Worm (Caenorhabditis elegans) whole organism, mixed stage, embryonic: ENCODE results near the gene K09F6.3.

Experiments used
- ceh-83 ChIP-seq: fragments of 200-800 bp; sonication (Bioruptor generic); optimal IDR thresholded peaks from 2 replicates; lab custom pipeline; 2018; ENCODE audit warnings: mild to moderate bottlenecking, missing genetic modification characterization, missing compliant biosample characterization
- ces-1 ChIP-seq: fragments of 150-350 bp; optimal IDR thresholded peaks from 2 replicates; lab custom pipeline; 2014; ENCODE audit warnings: missing biosample characterization, missing genetic modification reagents, missing genetic modification characterization
- lin-13 ChIP-seq: fragments of 150-350 bp; optimal IDR thresholded peaks from 2 replicates; lab custom pipeline; 2014; ENCODE audit warnings: missing biosample characterization, missing genetic modification characterization
- nhr-28 ChIP-seq: fragments of 150-350 bp; optimal IDR thresholded peaks from 2 replicates; lab custom pipeline; 2014; ENCODE audit warnings: missing biosample characterization, missing genetic modification characterization
- pha-4 ChIP-seq: fragments of 150-350 bp; optimal IDR thresholded peaks from 2 replicates; lab custom pipeline; 2018; ENCODE audit warnings: missing biosample characterization, missing genetic modification reagents, missing genetic modification characterization

- TF ChIP-seq nhr-28 (tag; lab: Kevin White, UChicago) (no peak), pha-4 (tag; lab: Kevin White, UChicago) (no peak), ceh-83 (GFP tag; lab: Kevin White, UChicago) (no peak), ces-1 (no peak), lin-13 (tag; lab: Kevin White, UChicago) (no peak)
Measured at ce11 chrII:2277418-2277817, 22.5 kb downstream of the K09F6.3 start, which contains the start of gene K09F6.15.
